Fruit fly (Drosophila melanogaster): Measurements from ENCODE around the gene CG34138.

- TF ChIP-seq CG14655 (GFP tag; optimal IDR thresholded peaks at IDR 0.05) (peak; percentile 78), CG17806 (tag; optimal IDR thresholded peaks at IDR 0.05) (peak; percentile 18), EcR (GFP tag; optimal IDR thresholded peaks at IDR 0.05) (no peak), CG9948 (tag; optimal IDR thresholded peaks at IDR 0.05) (no peak), D1 (tag; optimal IDR thresholded peaks at IDR 0.05) (no peak), CG13204 (GFP tag; optimal IDR thresholded peaks at IDR 0.05) (no peak), CG8159 (tag; optimal IDR thresholded peaks at IDR 0.05) (peak; percentile 41), CG12605 (GFP tag; IDR thresholded peaks at IDR 0.05) (no peak), Pif1A (GFP tag; optimal IDR thresholded peaks at IDR 0.05) (peak; percentile 26), CG34367 (tag; optimal IDR thresholded peaks at IDR 0.05) (no peak), CG10348 (GFP tag; IDR thresholded peaks at IDR 0.05) (no peak), CG15710 (tag; optimal IDR thresholded peaks at IDR 0.05) (no peak), rn (GFP tag; IDR thresholded peaks at IDR 0.05) (no peak)
Observed at dm6 chr3R:19627792-19628522, 6.8 kb upstream of the CG34138 start.
